Worm (Caenorhabditis elegans): Measurements from ENCODE around the gene Y38C1AA.19.

ce11 chrIV:130150-130549 lies 29.8 kb upstream of the Y38C1AA.19 start:
- TF ChIP-seq ref-1 (GFP tag; conservative IDR thresholded peaks at IDR 0.05): no peak
- no peak for TF ChIP-seq ztf-23 (GFP tag; IDR thresholded peaks at IDR 0.05)
- TF ChIP-seq cog-1 (tag; optimal IDR thresholded peaks at IDR 0.05): no peak
- TF ChIP-seq med-1 (GFP tag; optimal IDR thresholded peaks at IDR 0.05; ENCODE audit: insufficient read depth): no peak
